Worm (Caenorhabditis elegans): ENCODE measurements around the gene C16C8.25.

DNA sequence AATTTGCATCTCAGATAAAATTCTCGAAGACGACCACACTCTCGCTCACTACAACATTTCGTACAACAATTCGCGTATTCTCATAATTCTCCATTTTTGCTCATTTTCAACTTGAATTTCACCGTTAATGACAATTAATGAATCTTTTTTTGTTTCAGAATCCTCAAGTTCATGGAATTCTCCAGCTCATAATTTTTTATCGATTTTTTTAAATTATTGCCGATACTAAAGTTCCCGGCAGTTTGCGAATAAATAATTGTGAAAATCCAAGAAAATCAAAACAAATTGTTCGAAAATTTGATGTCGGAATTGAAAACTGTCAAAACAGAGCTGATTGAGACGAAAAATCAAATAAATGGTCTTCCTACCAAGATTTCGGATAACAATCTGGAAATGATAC lies 1.1 kb upstream of the C16C8.25 start, which contains the start of gene C16C8.21:
- TF ChIP-seq med-1 (GFP tag; optimal IDR thresholded peaks at IDR 0.05; ENCODE audit: insufficient read depth) = no peak
- no peak for TF ChIP-seq tab-1 (GFP tag; IDR thresholded peaks at IDR 0.05)
- TF ChIP-seq ref-1 (GFP tag; conservative IDR thresholded peaks at IDR 0.05) = no peak
- TF ChIP-seq flt-1 (GFP tag; IDR thresholded peaks at IDR 0.05) = no peak
- no peak for TF ChIP-seq T22C8.4 (GFP tag; IDR thresholded peaks at IDR 0.05)
- no peak for TF ChIP-seq ztf-23 (GFP tag; IDR thresholded peaks at IDR 0.05)
- TF ChIP-seq klf-2 (GFP tag; conservative IDR thresholded peaks at IDR 0.05) = no peak
- no peak for TF ChIP-seq cog-1 (tag; optimal IDR thresholded peaks at IDR 0.05)

All from whole organism, midembryonic.